Worm (Caenorhabditis elegans): ENCODE measurements around the gene T04G9.6.

DNA sequence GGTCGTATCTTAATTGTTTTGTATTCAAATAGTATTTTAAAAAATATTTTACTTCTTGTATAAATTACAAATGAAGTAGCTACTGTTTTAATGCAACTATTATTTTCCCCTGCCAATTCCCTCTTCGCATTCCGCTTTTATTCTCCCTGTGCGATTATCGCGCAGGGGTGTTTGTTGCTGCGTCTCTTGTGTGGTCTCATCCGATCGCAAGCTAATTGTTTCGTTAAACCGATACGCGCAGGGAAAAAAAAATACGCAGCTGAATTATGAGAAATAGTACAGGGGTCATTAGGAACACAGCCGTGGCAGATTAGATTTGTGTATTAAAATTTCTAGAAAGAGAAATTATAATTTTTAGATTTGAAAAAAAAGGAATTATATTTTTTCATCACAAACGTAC lies 21.8 kb upstream of the T04G9.6 start:
- peak; percentile 87 for TF ChIP-seq flt-1 (GFP tag; IDR thresholded peaks at IDR 0.05)
- TF ChIP-seq klf-2 (GFP tag; conservative IDR thresholded peaks at IDR 0.05), result peak; percentile 87
- peak; percentile 57 for TF ChIP-seq med-1 (GFP tag; optimal IDR thresholded peaks at IDR 0.05; ENCODE audit: insufficient read depth)
- peak; percentile 85 for TF ChIP-seq ztf-23 (GFP tag; IDR thresholded peaks at IDR 0.05)
- peak; percentile 98 for TF ChIP-seq cog-1 (tag; optimal IDR thresholded peaks at IDR 0.05)

Measured in whole organism, midembryonic.